Fruit fly (Drosophila melanogaster) whole organism, embryonic: ENCODE measurements around the gene Polr2G.
A peak's percentile ranks its signal among the peaks of the same experiment; 100 is the strongest.

Experiments
- CG10321 ChIP-seq: fragments of 200-800 bp; sonication (Bioruptor generic); IDR thresholded peaks from 2 replicates; pipeline ENCODE4 v1.3.6; 2022; ENCODE audit warnings: missing biosample characterization, missing genetic modification characterization
- CG10959 ChIP-seq: fragments of 200-800 bp; sonication (Bioruptor generic); IDR thresholded peaks from 2 replicates; pipeline ENCODE4 v1.3.6; 2022; ENCODE audit warnings: missing biosample characterization, missing genetic modification characterization
- CG11504 ChIP-seq: fragments of 200-800 bp; sonication (Bioruptor generic); optimal IDR thresholded peaks from 3 replicates; lab custom pipeline; 2019; ENCODE audit warnings: missing biosample characterization, mild to moderate bottlenecking, missing genetic modification characterization, moderate library complexity
- CG11560 ChIP-seq: fragments of 200-800 bp; sonication (Bioruptor generic); IDR thresholded peaks from 3 replicates; pipeline ENCODE4 v1.3.6; 2022; ENCODE audit warnings: missing biosample characterization, missing genetic modification characterization
- CG11696 ChIP-seq: fragments of 200-800 bp; sonication (Bioruptor generic); IDR thresholded peaks from 2 replicates; pipeline ENCODE4 v1.3.6; 2022; ENCODE audit warnings: missing biosample characterization, missing genetic modification characterization
- CG14014 ChIP-seq: fragments of 200-800 bp; sonication (Bioruptor generic); IDR thresholded peaks from 2 replicates; pipeline ENCODE4 v1.3.6; 2022; ENCODE audit warnings: missing biosample characterization, missing genetic modification characterization
- CG14710 ChIP-seq: fragments of 200-800 bp; sonication (Bioruptor generic); optimal IDR thresholded peaks from 3 replicates; lab custom pipeline; 2019; ENCODE audit warnings: missing biosample characterization, mild to moderate bottlenecking, missing genetic modification characterization, moderate library complexity
- CG15011 ChIP-seq: fragments of 200-800 bp; sonication (Bioruptor generic); optimal IDR thresholded peaks from 3 replicates; lab custom pipeline; 2018; ENCODE audit warnings: missing biosample characterization, mild to moderate bottlenecking, missing genetic modification characterization
- CG15479 ChIP-seq: fragments of 200-800 bp; sonication (Bioruptor generic); optimal IDR thresholded peaks from 3 replicates; lab custom pipeline; 2019; ENCODE audit warnings: missing biosample characterization, mild to moderate bottlenecking, missing genetic modification characterization, moderate library complexity
- CG1602 ChIP-seq: fragments of 200-800 bp; sonication (Bioruptor generic); optimal IDR thresholded peaks from 3 replicates; lab custom pipeline; 2016; ENCODE audit warnings: missing biosample characterization, missing genetic modification characterization
- CG16813 ChIP-seq: fragments of 200-800 bp; sonication (Bioruptor generic); IDR thresholded peaks from 3 replicates; pipeline ENCODE4 v1.3.6; 2022; ENCODE audit warnings: missing biosample characterization, missing genetic modification characterization; ENCODE audit not compliant: partially characterized antibody
- CG17802 ChIP-seq: fragments of 200-800 bp; sonication (Bioruptor generic); optimal IDR thresholded peaks from 2 replicates; lab custom pipeline; 2018; ENCODE audit warnings: missing biosample characterization, mild to moderate bottlenecking, missing genetic modification characterization, moderate library complexity
- CG17829 ChIP-seq: fragments of 200-800 bp; optimal IDR thresholded peaks from 2 replicates; lab custom pipeline; 2019; ENCODE audit warnings: missing biosample characterization, mild to moderate bottlenecking, missing genetic modification characterization, moderate library complexity
- CG17912 ChIP-seq: fragments of 200-800 bp; sonication (Bioruptor generic); optimal IDR thresholded peaks from 2 replicates; lab custom pipeline; 2018; ENCODE audit warnings: missing biosample characterization, mild to moderate bottlenecking, missing genetic modification characterization
- CG18764 ChIP-seq: fragments of 200-800 bp; sonication (Bioruptor generic); optimal IDR thresholded peaks from 3 replicates; lab custom pipeline; 2016; ENCODE audit warnings: missing biosample characterization, missing genetic modification characterization
- CG32772 ChIP-seq: fragments of 200-800 bp; sonication (Bioruptor generic); IDR thresholded peaks from 2 replicates; pipeline ENCODE4 v1.3.6; 2022; ENCODE audit warnings: missing biosample characterization, missing genetic modification characterization
- CG4328 ChIP-seq: fragments of 200-800 bp; sonication (Bioruptor generic); optimal IDR thresholded peaks from 3 replicates; lab custom pipeline; 2017; ENCODE audit warnings: missing biosample characterization, missing genetic modification reagents, missing genetic modification characterization
- CG4820 ChIP-seq: fragments of 200-800 bp; sonication (Bioruptor generic); optimal IDR thresholded peaks from 3 replicates; lab custom pipeline; 2016; ENCODE audit warnings: missing biosample characterization, missing genetic modification characterization
- CG7372 ChIP-seq: fragments of 200-800 bp; sonication (Bioruptor generic); IDR thresholded peaks from 2 replicates; pipeline ENCODE4 v1.3.6; 2022; ENCODE audit warnings: missing biosample characterization, missing genetic modification characterization
- CG8944 ChIP-seq: fragments of 200-800 bp; sonication (Bioruptor generic); optimal IDR thresholded peaks from 3 replicates; lab custom pipeline; 2016; ENCODE audit warnings: missing biosample characterization, missing genetic modification characterization
- Camta ChIP-seq: fragments of 200-800 bp; sonication (Bioruptor generic); optimal IDR thresholded peaks from 2 replicates; lab custom pipeline; 2016; ENCODE audit warnings: missing biosample characterization, missing genetic modification characterization
- D19A ChIP-seq: fragments of 200-800 bp; optimal IDR thresholded peaks from 3 replicates; lab custom pipeline; 2019; ENCODE audit warnings: missing biosample characterization, mild to moderate bottlenecking, missing genetic modification characterization, moderate library complexity
- Drgx ChIP-seq: fragments of 200-800 bp; sonication (Bioruptor generic); IDR thresholded peaks from 2 replicates; pipeline ENCODE4 v1.3.6; 2022; ENCODE audit warnings: missing biosample characterization, missing genetic modification characterization
- HLHmδ ChIP-seq: fragments of 200-800 bp; sonication (Bioruptor generic); optimal IDR thresholded peaks from 2 replicates; lab custom pipeline; 2018; ENCODE audit warnings: missing biosample characterization, mild to moderate bottlenecking, missing genetic modification characterization, moderate library complexity
- Hand ChIP-seq: fragments of 200-800 bp; sonication (Bioruptor generic); optimal IDR thresholded peaks from 2 replicates; lab custom pipeline; 2017; ENCODE audit warnings: mild to moderate bottlenecking, missing biosample characterization, missing genetic modification reagents, missing genetic modification characterization
- Hmx ChIP-seq: fragments of 200-800 bp; sonication (Bioruptor generic); optimal IDR thresholded peaks from 2 replicates; lab custom pipeline; 2016; ENCODE audit warnings: missing biosample characterization, missing genetic modification characterization
- Hr51 ChIP-seq, 2 experiments: fragments of 200-800 bp; sonication (Bioruptor generic); optimal IDR thresholded peaks; 2 replicates in 1 of 2; 3 replicates in 1 of 2; lab custom pipeline; 2016 to 2018; ENCODE audit warnings: missing biosample characterization in 2 of 2, missing genetic modification characterization in 2 of 2, mild to moderate bottlenecking in 1 of 2, moderate library complexity in 1 of 2
- Mad ChIP-seq: fragments of 200-800 bp; sonication (Bioruptor generic); optimal IDR thresholded peaks from 2 replicates; lab custom pipeline; 2016; ENCODE audit warnings: missing biosample characterization, missing genetic modification characterization
- NFAT ChIP-seq: fragments of 200-800 bp; sonication (Bioruptor generic); IDR thresholded peaks from 2 replicates; pipeline ENCODE4 v1.3.6; 2022; ENCODE audit warnings: missing biosample characterization, missing genetic modification characterization
- Neu2 ChIP-seq: fragments of 200-800 bp; sonication (Bioruptor generic); optimal IDR thresholded peaks from 3 replicates; lab custom pipeline; 2016; ENCODE audit warnings: missing biosample characterization, missing genetic modification characterization, borderline replicate concordance
- NfI ChIP-seq: fragments of 200-800 bp; sonication (Bioruptor generic); optimal IDR thresholded peaks from 3 replicates; lab custom pipeline; 2018; ENCODE audit warnings: missing biosample characterization, mild to moderate bottlenecking, missing genetic modification characterization, moderate library complexity
- Poxn ChIP-seq: fragments of 200-800 bp; sonication (Bioruptor generic); IDR thresholded peaks from 2 replicates; pipeline ENCODE4 v1.3.6; 2022; ENCODE audit warnings: missing biosample characterization, missing genetic modification characterization
- Sry-β ChIP-seq: fragments of 200-800 bp; sonication (Bioruptor generic); optimal IDR thresholded peaks from 2 replicates; lab custom pipeline; 2018; ENCODE audit warnings: missing biosample characterization, mild to moderate bottlenecking, missing genetic modification characterization, moderate library complexity
- Trl ChIP-seq, 3 experiments: fragments of >200 bp in 2 of 3; fragments of 200-800 bp in 1 of 3; sonication (Bioruptor generic) in 1 of 3; optimal IDR thresholded peaks; 2 replicates in 1 of 3; 3 replicates in 2 of 3; lab custom pipeline; 2016 to 2017; ENCODE audit warnings: missing biosample characterization in 1 of 3, missing genetic modification characterization in 1 of 3
- Vsx1 ChIP-seq: fragments of 200-800 bp; sonication (Bioruptor generic); optimal IDR thresholded peaks from 2 replicates; lab custom pipeline; 2017; ENCODE audit warnings: missing biosample characterization, mild to moderate bottlenecking, missing genetic modification characterization, missing genetic modification reagents
- btn ChIP-seq: fragments of 200-800 bp; sonication (Bioruptor generic); optimal IDR thresholded peaks from 2 replicates; lab custom pipeline; 2016; ENCODE audit warnings: missing biosample characterization, missing genetic modification characterization
- cas ChIP-seq: fragments of 200-800 bp; sonication (Bioruptor generic); IDR thresholded peaks from 2 replicates; pipeline ENCODE4 v1.3.6; 2022; ENCODE audit warnings: missing biosample characterization, missing genetic modification characterization
- corto ChIP-seq: fragments of 200-800 bp; sonication (Bioruptor generic); optimal IDR thresholded peaks from 2 replicates; lab custom pipeline; 2016; ENCODE audit warnings: missing biosample characterization, mild to moderate bottlenecking, missing genetic modification characterization, moderate library complexity
- crol ChIP-seq: fragments of 200-800 bp; sonication (Bioruptor generic); IDR thresholded peaks from 2 replicates; pipeline ENCODE4 v1.3.6; 2022; ENCODE audit warnings: missing biosample characterization, missing genetic modification characterization
- dysf ChIP-seq: fragments of 200-800 bp; sonication (Bioruptor generic); IDR thresholded peaks from 3 replicates; pipeline ENCODE4 v1.3.6; 2022; ENCODE audit warnings: missing biosample characterization, missing genetic modification characterization
- emc ChIP-seq: fragments of 200-800 bp; sonication (Bioruptor generic); optimal IDR thresholded peaks from 2 replicates; lab custom pipeline; 2016; ENCODE audit warnings: missing biosample characterization, missing genetic modification characterization
- esg ChIP-seq: fragments of 200-800 bp; sonication (Bioruptor generic); conservative IDR thresholded peaks from 2 replicates; pipeline ENCODE4 v1.3.6; 2022; ENCODE audit warnings: missing biosample characterization, missing genetic modification characterization
- gt ChIP-seq: fragments of 200-800 bp; sonication (Bioruptor generic); IDR thresholded peaks from 2 replicates; pipeline ENCODE4 v1.3.6; 2022; ENCODE audit warnings: missing biosample characterization, missing genetic modification characterization
- her ChIP-seq: fragments of 200-800 bp; sonication (Bioruptor generic); optimal IDR thresholded peaks from 2 replicates; lab custom pipeline; 2016; ENCODE audit warnings: missing biosample characterization, missing genetic modification characterization
- lov ChIP-seq, 2 experiments: fragments of 200-800 bp in 1 of 2; fragments of >200 bp in 1 of 2; sonication (Bioruptor generic) in 1 of 2; IDR thresholded peaks in 1 of 2; optimal IDR thresholded peaks in 1 of 2; 2 replicates in 1 of 2; 3 replicates in 1 of 2; pipeline versions ENCODE4 v1.3.6 to Lab custom; 2017 to 2022; ENCODE audit warnings: missing biosample characterization in 1 of 2, missing genetic modification characterization in 1 of 2
- p53 ChIP-seq: fragments of 200-800 bp; sonication (Bioruptor generic); optimal IDR thresholded peaks from 2 replicates; lab custom pipeline; 2016; ENCODE audit warnings: missing biosample characterization, missing genetic modification characterization
- pho ChIP-seq: fragments of 200-800 bp; sonication (Bioruptor generic); optimal IDR thresholded peaks from 2 replicates; lab custom pipeline; 2016; ENCODE audit warnings: missing biosample characterization, missing genetic modification characterization
- trem ChIP-seq: fragments of 200-800 bp; optimal IDR thresholded peaks from 3 replicates; lab custom pipeline; 2019; ENCODE audit warnings: missing biosample characterization, mild to moderate bottlenecking, missing genetic modification characterization, moderate library complexity

Polr2G gene

DNA sequence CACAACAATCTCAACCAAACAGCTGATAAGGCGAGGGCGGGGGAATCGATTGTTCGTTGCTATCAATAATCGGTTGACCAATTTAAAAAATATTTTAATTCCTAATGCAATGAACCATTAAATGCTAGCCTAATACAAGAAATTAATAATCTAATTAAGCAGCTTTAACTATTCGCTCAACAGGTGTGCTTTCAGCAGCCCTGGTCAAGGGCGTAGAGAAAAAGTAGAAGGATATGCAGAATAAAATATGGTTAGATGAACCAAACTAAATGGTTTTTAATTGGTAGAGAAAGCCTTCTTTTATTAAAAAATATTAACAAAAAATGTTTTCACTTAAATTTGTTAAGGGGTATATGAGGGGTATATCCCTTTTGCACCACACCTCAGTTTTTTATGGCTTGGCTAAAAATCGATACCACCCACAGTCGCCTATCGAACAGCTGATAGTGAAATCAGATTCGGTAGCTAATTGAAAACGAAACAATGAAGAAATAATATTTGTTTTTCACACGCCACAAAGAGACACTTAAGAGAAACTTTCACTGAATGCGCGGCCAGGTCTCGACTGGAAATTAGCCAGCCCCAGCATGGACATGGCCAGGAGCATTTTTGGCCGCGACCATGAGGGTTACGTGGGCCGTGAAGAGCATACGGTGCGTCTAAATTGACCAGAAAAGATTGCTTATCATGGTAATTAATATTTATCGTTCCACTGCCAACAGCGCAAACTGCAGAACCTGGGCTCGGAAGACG lies 4.0 kb downstream of the Polr2G start, which contains the start of the genes SIDL and CG12241 (continued):
- peak; percentile 64 for TF ChIP-seq CG18764 (GFP tag; lab: Kevin White, UChicago)
- TF ChIP-seq CG11696 (GFP tag; lab: Robert Waterston, UW), result peak; percentile 88
- TF ChIP-seq CG8944 (GFP tag; lab: Kevin White, UChicago), result peak; percentile 60
- TF ChIP-seq CG17829, result peak; percentile 86
- TF ChIP-seq pho, result peak; percentile 79
- peak; percentile 92 for TF ChIP-seq NFAT (GFP tag; lab: Robert Waterston, UW)
- TF ChIP-seq HLHmδ (GFP tag; lab: Kevin White, UChicago), result no peak
- TF ChIP-seq Hmx (GFP tag; lab: Kevin White, UChicago), result no peak
- TF ChIP-seq Camta (GFP tag; lab: Kevin White, UChicago), result peak; percentile 84
- peak; percentile 45 for TF ChIP-seq CG1602 (GFP tag; lab: Kevin White, UChicago)
- TF ChIP-seq Hr51 (GFP tag; optimal IDR thresholded peaks at IDR 0.05; lab: Kevin White, UChicago), result peak in 1 of 2 experiments; percentile 43
- peak; percentile 85 for TF ChIP-seq CG11560
- TF ChIP-seq gt, result peak; percentile 76
- TF ChIP-seq CG7372 (GFP tag; lab: Robert Waterston, UW), result peak; percentile 92
- no peak for TF ChIP-seq Mad (GFP tag; lab: Kevin White, UChicago)
- TF ChIP-seq trem (tag; lab: Kevin White, UChicago), result peak; percentile 73
- peak; percentile 96 for TF ChIP-seq dysf (GFP tag; lab: Robert Waterston, UW)
- TF ChIP-seq NfI (GFP tag; lab: Kevin White, UChicago), result peak; percentile 38
- TF ChIP-seq lov (optimal IDR thresholded peaks at IDR 0.05; lab: Kevin White, UChicago), result no peak
- peak; percentile 88 for TF ChIP-seq lov (GFP tag; IDR thresholded peaks at IDR 0.05; lab: Robert Waterston, UW)
- TF ChIP-seq cas, result peak; percentile 82
- peak; percentile 21 for TF ChIP-seq Neu2 (GFP tag; lab: Kevin White, UChicago)
- no peak for TF ChIP-seq CG15011
- peak; percentile 42 for TF ChIP-seq CG17802 (tag; lab: Kevin White, UChicago)
- TF ChIP-seq emc (GFP tag; lab: Kevin White, UChicago), result peak; percentile 48
- peak; percentile 16; the same call in 1 of the 3 replicates for TF ChIP-seq CG16813 (GFP tag; lab: Robert Waterston, UW)
- TF ChIP-seq CG17912 (GFP tag; lab: Kevin White, UChicago), result no peak
- TF ChIP-seq her (GFP tag; lab: Kevin White, UChicago), result peak; percentile 22
- TF ChIP-seq btn, result peak; percentile 37
- peak; percentile 96 for TF ChIP-seq Vsx1 (GFP tag; lab: Kevin White, UChicago)
- peak; percentile 20; the same call in 1 of the 2 replicates for TF ChIP-seq esg (GFP tag; lab: Robert Waterston, UW)
- peak; percentile 73 for TF ChIP-seq CG14710 (tag; lab: Kevin White, UChicago)
- TF ChIP-seq Poxn (GFP tag; lab: Robert Waterston, UW), result no peak; the same call in 1 of the 2 replicates
- no peak for TF ChIP-seq CG10321 (GFP tag; lab: Robert Waterston, UW)
- TF ChIP-seq crol (GFP tag; lab: Robert Waterston, UW), result peak; percentile 31; the same call in 1 of the 2 replicates
- no peak for TF ChIP-seq corto (GFP tag; lab: Kevin White, UChicago)
- no peak for TF ChIP-seq CG4328 (GFP tag; lab: Kevin White, UChicago)
- TF ChIP-seq CG10959, result peak; percentile 63
- peak; percentile 25 for TF ChIP-seq CG15479 (GFP tag; lab: Kevin White, UChicago)
- no peak for TF ChIP-seq D19A (tag; lab: Kevin White, UChicago)
- TF ChIP-seq Trl (optimal IDR thresholded peaks at IDR 0.05; lab: Kevin White, UChicago), result no peak
- TF ChIP-seq Trl (GFP tag; optimal IDR thresholded peaks at IDR 0.05; lab: Kevin White, UChicago), result peak; percentile 84
- peak; percentile 96 for TF ChIP-seq Drgx (GFP tag; lab: Robert Waterston, UW)
- TF ChIP-seq p53 (GFP tag; lab: Kevin White, UChicago), result no peak
- peak; percentile 39; the same call in 1 of the 2 replicates for TF ChIP-seq CG14014 (GFP tag; lab: Robert Waterston, UW)
- no peak for TF ChIP-seq Hand (GFP tag; lab: Kevin White, UChicago)
- TF ChIP-seq CG32772, result peak; percentile 92
- peak; percentile 67 for TF ChIP-seq CG4820 (GFP tag; lab: Kevin White, UChicago)
- no peak for TF ChIP-seq CG11504 (tag; lab: Kevin White, UChicago)
- no peak for TF ChIP-seq Sry-β (GFP tag; lab: Kevin White, UChicago)
